Worm (Caenorhabditis elegans): ENCODE measurements around the gene cyp-33A1.
A peak's percentile ranks its signal among the peaks of the same experiment; 100 is the strongest.

Gene cyp-33A1

DNA sequence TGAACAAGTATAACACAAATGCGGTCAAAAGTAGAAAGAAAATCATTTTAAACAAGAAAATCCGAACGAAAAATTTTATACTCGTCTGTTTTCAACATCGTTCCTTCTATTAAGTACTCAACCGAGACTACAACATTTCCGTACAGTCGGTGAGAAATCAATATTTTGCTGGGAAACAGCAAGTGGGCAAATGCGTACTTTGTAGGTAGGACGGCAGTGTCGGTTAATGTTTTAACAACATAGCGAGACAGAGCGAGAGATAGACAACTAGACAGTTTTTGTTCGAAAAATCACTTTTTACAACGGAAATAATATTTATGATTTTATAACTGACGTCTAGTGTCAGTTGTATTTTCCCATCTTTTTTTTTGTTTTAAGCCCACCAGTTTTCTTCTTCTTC is at the start of gene cyp-33A1:
cyp-33A1 (minus strand) TSS at position 72 of the 400 bp plus-strand sequence.
- TF ChIP-seq mxl-3 (GFP tag; optimal IDR thresholded peaks at IDR 0.05) (peak; percentile 15), arid-1 (GFP tag; conservative IDR thresholded peaks at IDR 0.05) (no peak), mdl-1 (tag; optimal IDR thresholded peaks at IDR 0.05) (peak in 1 of 2 experiments; percentile 27), mxl-2 (GFP tag; conservative IDR thresholded peaks at IDR 0.05) (no peak), dve-1 (tag; optimal IDR thresholded peaks at IDR 0.05; ENCODE audit: insufficient read depth) (peak; percentile 51), daf-16 (GFP tag; optimal IDR thresholded peaks at IDR 0.05) (no peak), daf-16 (tag; optimal IDR thresholded peaks at IDR 0.05) (peak; percentile 88), nhr-28 (tag; optimal IDR thresholded peaks at IDR 0.05) (peak; percentile 100), nhr-77 (tag; optimal IDR thresholded peaks at IDR 0.05) (peak; percentile 38), F37D6.2 (tag; optimal IDR thresholded peaks at IDR 0.05) (no peak)

DNA sequence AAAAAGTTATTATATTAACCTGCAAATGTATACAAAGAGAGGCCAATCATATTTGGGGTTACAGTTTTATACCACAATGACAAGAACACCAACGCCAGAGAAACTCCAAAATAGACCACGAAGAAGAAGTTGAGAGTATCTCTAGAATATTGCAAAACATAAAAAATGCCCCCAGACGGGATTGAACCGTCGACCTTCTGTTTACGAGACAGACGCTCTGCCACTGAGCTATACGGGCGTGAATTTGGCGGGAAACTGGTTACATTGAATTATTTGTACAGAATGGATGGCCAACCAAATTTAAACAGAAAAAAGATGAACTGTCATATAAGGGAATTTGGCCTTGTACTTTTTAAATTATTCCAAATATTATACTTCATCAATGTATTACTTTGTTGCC is 49.2 kb upstream of the cyp-33A1 start:
- no peak for TF ChIP-seq lin-15B (tag; optimal IDR thresholded peaks at IDR 0.05)
- no peak for TF ChIP-seq daf-16 (GFP tag; optimal IDR thresholded peaks at IDR 0.05)
- peak; percentile 88 for TF ChIP-seq daf-16 (tag; optimal IDR thresholded peaks at IDR 0.05)
- TF ChIP-seq ctbp-1 (GFP tag; IDR thresholded peaks at IDR 0.05), result 0 out of 2 replicates have a peak, but pooled peaks have one; percentile 12
- TF ChIP-seq spr-3 (GFP tag; optimal IDR thresholded peaks at IDR 0.05), result peak; percentile 1
- no peak for TF ChIP-seq tra-1 (GFP tag; IDR thresholded peaks at IDR 0.05)
- TF ChIP-seq mep-1 (tag; optimal IDR thresholded peaks at IDR 0.05), result peak; percentile 35
- TF ChIP-seq nhr-28 (tag; optimal IDR thresholded peaks at IDR 0.05), result peak; percentile 7
- TF ChIP-seq nhr-48 (tag; optimal IDR thresholded peaks at IDR 0.05), result no peak
- TF ChIP-seq mes-2 (tag; optimal IDR thresholded peaks at IDR 0.05; ENCODE audit: poor library complexity, severe bottlenecking), result peak; percentile 67
- TF ChIP-seq lsy-2 (tag; optimal IDR thresholded peaks at IDR 0.05), result peak in 1 of 2 experiments; percentile 68
- 0 out of 2 replicates have a peak, but pooled peaks have one; percentile 45 for TF ChIP-seq hmg-1.1 (GFP tag; IDR thresholded peaks at IDR 0.05)
- peak; percentile 60 for TF ChIP-seq hlh-11 (tag; optimal IDR thresholded peaks at IDR 0.05)
- no peak for TF ChIP-seq saeg-2 (GFP tag; IDR thresholded peaks at IDR 0.05)
- peak; percentile 67 for TF ChIP-seq dve-1 (tag; optimal IDR thresholded peaks at IDR 0.05; ENCODE audit: insufficient read depth)
- TF ChIP-seq D1046.2 (GFP tag; IDR thresholded peaks at IDR 0.05), result no peak
- no peak for TF ChIP-seq spr-1 (tag; optimal IDR thresholded peaks at IDR 0.05)
- peak; percentile 56 for TF ChIP-seq rbr-2 (tag; optimal IDR thresholded peaks at IDR 0.05)
- TF ChIP-seq ceh-32 (tag; optimal IDR thresholded peaks at IDR 0.05; ENCODE audit: poor library complexity), result no peak
- TF ChIP-seq zfp-2 (tag; optimal IDR thresholded peaks at IDR 0.05), result no peak
- peak; percentile 77 for TF ChIP-seq T26A8.4 (GFP tag; IDR thresholded peaks at IDR 0.05)
- TF ChIP-seq nhr-6 (tag; optimal IDR thresholded peaks at IDR 0.05), result peak; percentile 37
- TF ChIP-seq ceh-82 (tag; optimal IDR thresholded peaks at IDR 0.05), result no peak
- peak; percentile 61; the same call in 1 of the 2 replicates for TF ChIP-seq dmd-9 (GFP tag; IDR thresholded peaks at IDR 0.05)
- TF ChIP-seq dmd-8 (GFP tag; IDR thresholded peaks at IDR 0.05), result 0 out of 2 replicates have a peak, but pooled peaks have one; percentile 10
- TF ChIP-seq ztf-7 (tag; optimal IDR thresholded peaks at IDR 0.05), result peak; percentile 35
- TF ChIP-seq skn-1 (tag; optimal IDR thresholded peaks at IDR 0.05), result no peak
- TF ChIP-seq lir-3 (tag; optimal IDR thresholded peaks at IDR 0.05), result no peak
- peak; percentile 42 for TF ChIP-seq duxl-1 (tag; optimal IDR thresholded peaks at IDR 0.05; ENCODE audit: poor library complexity)
- peak; percentile 60; the same call in 1 of the 2 replicates for TF ChIP-seq egl-43 (GFP tag; IDR thresholded peaks at IDR 0.05)
- 0 out of 2 replicates have a peak, but pooled peaks have one; percentile 24 for TF ChIP-seq F26F4.8 (GFP tag; conservative IDR thresholded peaks at IDR 0.05)
- no peak for TF ChIP-seq nhr-77 (tag; optimal IDR thresholded peaks at IDR 0.05)
- peak; percentile 25; the same call in 1 of the 2 replicates for TF ChIP-seq pha-4 (GFP tag; IDR thresholded peaks at IDR 0.05)
- no peak for TF ChIP-seq pha-4 (tag; optimal IDR thresholded peaks at IDR 0.05)
- peak; percentile 6 for TF ChIP-seq T20F7.1 (GFP tag; optimal IDR thresholded peaks at IDR 0.05)
- TF ChIP-seq snpc-1.2 (GFP tag; IDR thresholded peaks at IDR 0.05), result peak; percentile 52; the same call in 1 of the 2 replicates
- peak in 1 of 2 experiments; percentile 19 for TF ChIP-seq hif-1 (tag; optimal IDR thresholded peaks at IDR 0.05)
- TF ChIP-seq hlh-30 (tag; optimal IDR thresholded peaks at IDR 0.05; ENCODE audit: insufficient read depth), result peak; percentile 64
- TF ChIP-seq aly-2 (tag; optimal IDR thresholded peaks at IDR 0.05), result no peak
- TF ChIP-seq unc-62 (GFP tag; optimal IDR thresholded peaks at IDR 0.05 in 1 of 2), result peak in 1 of 2 experiments; percentile 8
- no peak for TF ChIP-seq unc-62 (tag; optimal IDR thresholded peaks at IDR 0.05)
- peak; percentile 37; the same call in 1 of the 2 replicates for TF ChIP-seq dmd-6 (GFP tag; IDR thresholded peaks at IDR 0.05)
- peak; percentile 37; the same call in 1 of the 2 replicates for TF ChIP-seq lin-1 (GFP tag; IDR thresholded peaks at IDR 0.05)
